Fruit fly (Drosophila melanogaster) whole organism, embryonic: ENCODE data around the gene dati.

Experiments
- CG10366 ChIP-seq: fragments of 200-800 bp; sonication (Bioruptor generic); IDR thresholded peaks from 2 replicates; pipeline ENCODE4 v1.3.6; 2022; ENCODE audit warnings: missing biosample characterization, missing genetic modification characterization
- CG10431 ChIP-seq: fragments of 200-800 bp; sonication (Bioruptor generic); optimal IDR thresholded peaks from 3 replicates; lab custom pipeline; 2018; ENCODE audit warnings: missing biosample characterization, mild to moderate bottlenecking, missing genetic modification characterization
- CG11247 ChIP-seq: fragments of 200-800 bp; sonication (Bioruptor generic); IDR thresholded peaks from 2 replicates; pipeline ENCODE4 v1.3.6; 2022; ENCODE audit warnings: missing biosample characterization, missing genetic modification characterization
- CG11456 ChIP-seq: fragments of 200-800 bp; sonication (Bioruptor generic); IDR thresholded peaks from 3 replicates; pipeline ENCODE4 v1.3.6; 2022; ENCODE audit warnings: missing biosample characterization, missing genetic modification characterization
- CG11695 ChIP-seq: fragments of 200-800 bp; sonication (Bioruptor generic); IDR thresholded peaks from 3 replicates; pipeline ENCODE4 v1.3.6; 2022; ENCODE audit warnings: missing biosample characterization, missing genetic modification characterization
- CG12104 ChIP-seq: fragments of 200-800 bp; sonication (Bioruptor generic); optimal IDR thresholded peaks from 3 replicates; lab custom pipeline; 2016; ENCODE audit warnings: missing biosample characterization, missing genetic modification characterization
- CG13775 ChIP-seq: fragments of 200-800 bp; sonication (Bioruptor generic); optimal IDR thresholded peaks from 3 replicates; lab custom pipeline; 2017; ENCODE audit warnings: missing biosample characterization, mild to moderate bottlenecking, missing genetic modification characterization
- CG14710 ChIP-seq: fragments of 200-800 bp; sonication (Bioruptor generic); optimal IDR thresholded peaks from 3 replicates; lab custom pipeline; 2019; ENCODE audit warnings: missing biosample characterization, mild to moderate bottlenecking, missing genetic modification characterization, moderate library complexity
- CG14965 ChIP-seq: fragments of 200-800 bp; sonication (Bioruptor generic); optimal IDR thresholded peaks from 2 replicates; lab custom pipeline; 2016; ENCODE audit warnings: missing biosample characterization, missing genetic modification characterization, borderline replicate concordance
- CG16815 ChIP-seq: fragments of 200-800 bp; sonication (Bioruptor generic); optimal IDR thresholded peaks from 3 replicates; lab custom pipeline; 2017; ENCODE audit warnings: missing biosample characterization, mild to moderate bottlenecking, missing genetic modification characterization
- CG16863 ChIP-seq: fragments of 200-800 bp; sonication (Bioruptor generic); optimal IDR thresholded peaks from 3 replicates; lab custom pipeline; 2016; ENCODE audit warnings: missing biosample characterization, missing genetic modification characterization
- CG2120 ChIP-seq: fragments of 200-800 bp; sonication (Bioruptor generic); optimal IDR thresholded peaks from 3 replicates; lab custom pipeline; 2016; ENCODE audit warnings: missing biosample characterization, missing genetic modification characterization
- CG2199 ChIP-seq: fragments of 200-800 bp; sonication (Bioruptor generic); IDR thresholded peaks from 3 replicates; pipeline ENCODE4 v1.3.6; 2022; ENCODE audit warnings: missing biosample characterization, missing genetic modification characterization
- CG30020 ChIP-seq: fragments of 200-800 bp; optimal IDR thresholded peaks from 2 replicates; lab custom pipeline; 2019; ENCODE audit warnings: missing biosample characterization, mild to moderate bottlenecking, missing genetic modification characterization, moderate library complexity
- CG5953 ChIP-seq: fragments of 200-800 bp; sonication (Bioruptor generic); IDR thresholded peaks from 2 replicates; pipeline ENCODE4 v1.3.6; 2022; ENCODE audit warnings: missing biosample characterization, missing genetic modification characterization
- CG6854 ChIP-seq: fragments of 200-800 bp; sonication (Bioruptor generic); optimal IDR thresholded peaks from 3 replicates; lab custom pipeline; 2017; ENCODE audit warnings: missing biosample characterization, mild to moderate bottlenecking, missing genetic modification characterization
- CG7928 ChIP-seq: fragments of 200-800 bp; sonication (Bioruptor generic); optimal IDR thresholded peaks from 2 replicates; lab custom pipeline; 2017; ENCODE audit warnings: missing biosample characterization, mild to moderate bottlenecking, missing genetic modification characterization
- CG8359 ChIP-seq: fragments of 200-800 bp; sonication (Bioruptor generic); optimal IDR thresholded peaks from 2 replicates; lab custom pipeline; 2017; ENCODE audit warnings: missing biosample characterization, mild to moderate bottlenecking, missing genetic modification characterization, borderline replicate concordance
- CG8924 ChIP-seq: fragments of 200-800 bp; optimal IDR thresholded peaks from 3 replicates; lab custom pipeline; 2019; ENCODE audit warnings: missing biosample characterization, mild to moderate bottlenecking, missing genetic modification characterization, moderate library complexity
- Drgx ChIP-seq: fragments of 200-800 bp; sonication (Bioruptor generic); IDR thresholded peaks from 2 replicates; pipeline ENCODE4 v1.3.6; 2022; ENCODE audit warnings: missing biosample characterization, missing genetic modification characterization
- Ets65A ChIP-seq: fragments of 200-800 bp; sonication (Bioruptor generic); peaks from one replicate; lab custom pipeline; 2016; ENCODE audit warnings: missing biosample characterization, missing genetic modification characterization
- GATAe ChIP-seq: fragments of 200-800 bp; sonication (Bioruptor generic); conservative IDR thresholded peaks from 2 replicates; pipeline ENCODE4 v1.3.6; 2022; ENCODE audit warnings: missing biosample characterization, missing genetic modification characterization
- Gug ChIP-seq: fragments of 200-800 bp; sonication (Bioruptor generic); IDR thresholded peaks from 4 replicates; pipeline ENCODE4 v1.3.6; 2022; ENCODE audit warnings: missing biosample characterization, missing genetic modification characterization
- Hand ChIP-seq: fragments of 200-800 bp; sonication (Bioruptor generic); optimal IDR thresholded peaks from 2 replicates; lab custom pipeline; 2017; ENCODE audit warnings: mild to moderate bottlenecking, missing biosample characterization, missing genetic modification reagents, missing genetic modification characterization
- Jarid2 ChIP-seq: fragments of 200-800 bp; sonication (Bioruptor generic); optimal IDR thresholded peaks from 3 replicates; lab custom pipeline; 2017; ENCODE audit warnings: mild to moderate bottlenecking, missing biosample characterization, missing genetic modification reagents, missing genetic modification characterization
- Mes4 ChIP-seq: fragments of 200-800 bp; sonication (Bioruptor generic); optimal IDR thresholded peaks from 2 replicates; lab custom pipeline; 2016; ENCODE audit warnings: missing biosample characterization, missing genetic modification characterization
- Pdp1 ChIP-seq, 2 experiments: fragments of 200-800 bp; sonication (Bioruptor generic); optimal IDR thresholded peaks; 3 replicates each; lab custom pipeline; 2016; ENCODE audit warnings: missing biosample characterization in 2 of 2, missing genetic modification characterization in 2 of 2, mild to moderate bottlenecking in 1 of 2, moderate library complexity in 1 of 2
- Side ChIP-seq: fragments of 200-800 bp; sonication (Bioruptor generic); optimal IDR thresholded peaks from 2 replicates; lab custom pipeline; 2016; ENCODE audit warnings: missing biosample characterization, missing genetic modification characterization
- TFAM ChIP-seq: fragments of 200-800 bp; sonication (Bioruptor generic); optimal IDR thresholded peaks from 2 replicates; lab custom pipeline; 2017; ENCODE audit warnings: missing biosample characterization, missing genetic modification characterization, inconsistent platforms
- YL-1 ChIP-seq: fragments of 200-800 bp; sonication (Bioruptor generic); optimal IDR thresholded peaks from 3 replicates; lab custom pipeline; 2017; ENCODE audit warnings: missing biosample characterization, mild to moderate bottlenecking, missing genetic modification characterization
- chif ChIP-seq, 2 experiments: fragments of 200-800 bp; sonication (Bioruptor generic); optimal IDR thresholded peaks; 3 replicates each; lab custom pipeline; 2016; ENCODE audit warnings: missing biosample characterization in 2 of 2, missing genetic modification characterization in 2 of 2
- chm ChIP-seq: fragments of 200-800 bp; sonication (Bioruptor generic); IDR thresholded peaks from 2 replicates; pipeline ENCODE4 v1.3.6; 2022; ENCODE audit warnings: missing biosample characterization, missing genetic modification characterization
- ci ChIP-seq: fragments of 200-800 bp; sonication (Bioruptor generic); IDR thresholded peaks from 3 replicates; pipeline ENCODE4 v1.3.6; 2022; ENCODE audit warnings: missing biosample characterization, missing genetic modification characterization
- crp ChIP-seq, 2 experiments: fragments of 200-800 bp; sonication (Bioruptor generic); optimal IDR thresholded peaks; 2 replicates in 1 of 2; 3 replicates in 1 of 2; lab custom pipeline; 2017; ENCODE audit warnings: missing biosample characterization in 2 of 2, missing genetic modification characterization in 2 of 2, mild to moderate bottlenecking in 1 of 2, moderate library complexity in 1 of 2
- gcm ChIP-seq: fragments of 200-800 bp; sonication (Bioruptor generic); optimal IDR thresholded peaks from 2 replicates; lab custom pipeline; 2019; ENCODE audit warnings: missing biosample characterization, mild to moderate bottlenecking, missing genetic modification characterization, moderate library complexity
- gsb-n ChIP-seq: fragments of 200-800 bp; sonication (Bioruptor generic); optimal IDR thresholded peaks from 3 replicates; lab custom pipeline; 2018; ENCODE audit warnings: missing biosample characterization, mild to moderate bottlenecking, missing genetic modification characterization
- gt ChIP-seq: fragments of 200-800 bp; sonication (Bioruptor generic); IDR thresholded peaks from 2 replicates; pipeline ENCODE4 v1.3.6; 2022; ENCODE audit warnings: missing biosample characterization, missing genetic modification characterization
- ham ChIP-seq: fragments of 200-800 bp; sonication (Bioruptor generic); IDR thresholded peaks from 2 replicates; pipeline ENCODE4 v1.3.6; 2022; ENCODE audit warnings: missing biosample characterization, missing genetic modification characterization
- mirr ChIP-seq: fragments of 200-800 bp; sonication (Bioruptor generic); optimal IDR thresholded peaks from 3 replicates; lab custom pipeline; 2018; ENCODE audit warnings: missing biosample characterization, mild to moderate bottlenecking, missing genetic modification characterization
- nau ChIP-seq: fragments of 200-800 bp; sonication (Bioruptor generic); optimal IDR thresholded peaks from 3 replicates; lab custom pipeline; 2017; ENCODE audit warnings: missing biosample characterization, mild to moderate bottlenecking, missing genetic modification characterization, missing genetic modification reagents
- nmo ChIP-seq: fragments of 200-800 bp; sonication (Bioruptor generic); optimal IDR thresholded peaks from 2 replicates; lab custom pipeline; 2018; ENCODE audit warnings: missing biosample characterization, mild to moderate bottlenecking, missing genetic modification characterization, moderate library complexity
- onecut ChIP-seq: fragments of 200-800 bp; sonication (Bioruptor generic); IDR thresholded peaks from 2 replicates; pipeline ENCODE4 v1.3.6; 2022; ENCODE audit warnings: missing biosample characterization, missing genetic modification characterization
- pfk ChIP-seq: fragments of 200-800 bp; sonication (Bioruptor generic); optimal IDR thresholded peaks from 2 replicates; lab custom pipeline; 2018; ENCODE audit warnings: missing biosample characterization, mild to moderate bottlenecking, missing genetic modification characterization, moderate library complexity
- pita ChIP-seq: fragments of 200-800 bp; sonication (Bioruptor generic); optimal IDR thresholded peaks from 2 replicates; lab custom pipeline; 2017; ENCODE audit warnings: missing biosample characterization, mild to moderate bottlenecking, missing genetic modification characterization
- sens-2 ChIP-seq: fragments of 200-800 bp; sonication (Bioruptor generic); IDR thresholded peaks from 2 replicates; pipeline ENCODE4 v1.3.6; 2022; ENCODE audit warnings: missing biosample characterization, missing genetic modification characterization
- stc ChIP-seq: fragments of 200-800 bp; sonication (Bioruptor generic); IDR thresholded peaks from 2 replicates; pipeline ENCODE4 v1.3.6; 2022; ENCODE audit warnings: missing biosample characterization, missing genetic modification characterization
- tgo ChIP-seq: fragments of 200-800 bp; sonication (Bioruptor generic); IDR thresholded peaks from 3 replicates; pipeline ENCODE4 v1.3.6; 2022; ENCODE audit warnings: missing biosample characterization, missing genetic modification characterization
- tio ChIP-seq: fragments of 200-800 bp; sonication (Bioruptor generic); optimal IDR thresholded peaks from 2 replicates; lab custom pipeline; 2017; ENCODE audit warnings: missing biosample characterization, missing genetic modification characterization, inconsistent platforms
- tup ChIP-seq: fragments of 200-800 bp; sonication (Bioruptor generic); optimal IDR thresholded peaks from 2 replicates; lab custom pipeline; 2016; ENCODE audit warnings: missing biosample characterization, mild to moderate bottlenecking, missing genetic modification characterization, moderate library complexity
- usp ChIP-seq: fragments of >200 bp; optimal IDR thresholded peaks from 2 replicates; lab custom pipeline; 2017; ENCODE audit warnings: missing biosample characterization, missing genetic modification characterization
- vfl ChIP-seq: fragments of 200-800 bp; sonication (Bioruptor generic); optimal IDR thresholded peaks from 2 replicates; lab custom pipeline; 2016; ENCODE audit warnings: missing biosample characterization, missing genetic modification characterization
- wor ChIP-seq: fragments of 200-800 bp; sonication (Bioruptor generic); IDR thresholded peaks from 2 replicates; pipeline ENCODE4 v1.3.6; 2022; ENCODE audit warnings: missing biosample characterization, missing genetic modification characterization

Gene dati

DNA sequence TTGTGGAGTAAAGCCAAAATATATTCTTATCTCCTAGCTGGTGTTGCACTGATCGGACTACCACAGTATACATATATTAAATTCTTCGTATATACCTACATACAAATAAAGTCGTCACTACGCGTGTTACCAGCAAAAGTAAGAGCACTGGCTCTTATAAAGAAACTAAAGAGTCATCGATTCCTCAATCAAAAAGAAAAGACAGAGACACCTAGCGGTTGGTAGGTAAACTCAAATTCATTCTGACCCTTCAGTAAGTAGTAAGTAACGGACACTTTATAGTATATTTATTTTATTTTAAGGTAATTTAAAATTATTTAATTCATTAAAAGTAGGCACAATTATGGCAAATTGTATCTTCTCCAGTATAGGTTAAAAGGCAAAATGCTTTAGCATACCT, 8.9 kb upstream of the dati start (continued):
- TF ChIP-seq CG7928 (GFP tag; lab: Kevin White, UChicago) (no peak), CG8924 (tag; lab: Kevin White, UChicago) (peak; percentile 29), gsb-n (peak; percentile 51), sens-2 (GFP tag; lab: Robert Waterston, UW) (no peak), gcm (GFP tag; lab: Kevin White, UChicago) (peak; percentile 62), ci (GFP tag; lab: Robert Waterston, UW) (peak; percentile 83), Ets65A (GFP tag; lab: Kevin White, UChicago) (no peak), Pdp1 (GFP tag; optimal IDR thresholded peaks at IDR 0.05; lab: Kevin White, UChicago) (peak in 1 of 2 experiments; percentile 16), chif (GFP tag; optimal IDR thresholded peaks at IDR 0.05; lab: Kevin White, UChicago) (no peak), TFAM (GFP tag; lab: Kevin White, UChicago) (no peak), ham (no peak), GATAe (no peak), Mes4 (GFP tag; lab: Kevin White, UChicago) (no peak), pita (no peak), CG14710 (peak; percentile 36), chm (GFP tag; lab: Robert Waterston, UW) (no peak; the same call in 1 of the 2 replicates), wor (GFP tag; lab: Robert Waterston, UW) (no peak), onecut (GFP tag; lab: Robert Waterston, UW) (peak; percentile 79), crp (GFP tag; optimal IDR thresholded peaks at IDR 0.05; lab: Kevin White, UChicago) (no peak), CG8359 (GFP tag; lab: Kevin White, UChicago) (peak; percentile 58), CG10366 (no peak), CG2199 (GFP tag; lab: Robert Waterston, UW) (peak; percentile 94), CG13775 (peak; percentile 18), CG11247 (GFP tag; lab: Robert Waterston, UW) (no peak), mirr (GFP tag; lab: Kevin White, UChicago) (peak; percentile 49), nau (peak; percentile 68), Drgx (GFP tag; lab: Robert Waterston, UW) (no peak), Jarid2 (GFP tag; lab: Kevin White, UChicago) (peak; percentile 55), pfk (GFP tag; lab: Kevin White, UChicago) (peak; percentile 22), Gug (GFP tag; lab: Robert Waterston, UW) (no peak), CG12104 (peak; percentile 19), tup (GFP tag; lab: Kevin White, UChicago) (no peak), YL-1 (no peak), CG16815 (GFP tag; lab: Kevin White, UChicago) (no peak), CG16863 (no peak), stc (GFP tag; lab: Robert Waterston, UW) (peak; percentile 47; the same call in 1 of the 2 replicates), CG2120 (no peak), CG11456 (GFP tag; lab: Robert Waterston, UW) (no peak), usp (GFP tag; lab: Kevin White, UChicago) (no peak), CG11695 (GFP tag; lab: Robert Waterston, UW) (no peak), gt (no peak), CG6854 (GFP tag; lab: Kevin White, UChicago) (peak; percentile 70), CG5953 (GFP tag; lab: Robert Waterston, UW) (no peak), CG30020 (tag; lab: Kevin White, UChicago) (peak; percentile 4), Hand (GFP tag; lab: Kevin White, UChicago) (no peak), Side (GFP tag; lab: Kevin White, UChicago) (peak; percentile 7), nmo (GFP tag; lab: Kevin White, UChicago) (no peak), CG10431 (GFP tag; lab: Kevin White, UChicago) (peak; percentile 71), tgo (no peak), tio (GFP tag; lab: Kevin White, UChicago) (no peak), CG14965 (GFP tag; lab: Kevin White, UChicago) (peak; percentile 96), vfl (GFP tag; lab: Kevin White, UChicago) (no peak)
